Worm (Caenorhabditis elegans) whole organism, L3 larva: ENCODE data around the gene ZK1248.11.

ENCODE experiments used
- R02D3.7 ChIP-seq: fragments of 150-350 bp; optimal IDR thresholded peaks from 2 replicates; lab custom pipeline; 2014; ENCODE audit warnings: missing biosample characterization, missing genetic modification characterization
- ZK546.5 ChIP-seq: sonication (generic microtip); optimal IDR thresholded peaks from 2 replicates; lab custom pipeline; 2017; ENCODE audit warnings: missing biosample characterization, missing genetic modification characterization
- ceh-16 ChIP-seq: sonication (generic microtip); optimal IDR thresholded peaks from 2 replicates; lab custom pipeline; 2017; ENCODE audit warnings: missing biosample characterization, missing genetic modification characterization
- ceh-28 ChIP-seq: fragments of 150-350 bp; optimal IDR thresholded peaks from 2 replicates; lab custom pipeline; 2014; ENCODE audit warnings: missing biosample characterization, missing genetic modification reagents, missing genetic modification characterization
- ceh-82 ChIP-seq: fragments of 150-350 bp; optimal IDR thresholded peaks from 2 replicates; lab custom pipeline; 2014; ENCODE audit warnings: missing biosample characterization, missing genetic modification characterization
- ceh-9 ChIP-seq: sonication (generic microtip); optimal IDR thresholded peaks from 2 replicates; lab custom pipeline; 2018; ENCODE audit warnings: missing biosample characterization, missing genetic modification characterization
- daf-12 ChIP-seq: fragments of 150-350 bp; optimal IDR thresholded peaks from 2 replicates; lab custom pipeline; 2014; ENCODE audit warnings: missing biosample characterization, missing genetic modification reagents, missing genetic modification characterization
- egl-5 ChIP-seq: fragments of 150-350 bp; optimal IDR thresholded peaks from 2 replicates; lab custom pipeline; 2017; ENCODE audit warnings: missing biosample characterization, missing genetic modification reagents, missing genetic modification characterization, inconsistent platforms
- elt-2 ChIP-seq: sonication (generic microtip); optimal IDR thresholded peaks from 2 replicates; lab custom pipeline; 2016; ENCODE audit warnings: missing genetic modification reagents, mild to moderate bottlenecking, missing genetic modification characterization, missing compliant biosample characterization
- elt-3 ChIP-seq, 3 experiments: fragments of 150-350 bp in 1 of 3; sonication (generic microtip) in 2 of 3; optimal IDR thresholded peaks; 2 replicates in 2 of 3; 4 replicates in 1 of 3; lab custom pipeline; 2014 to 2017; ENCODE audit warnings: missing biosample characterization in 3 of 3, missing genetic modification characterization in 3 of 3
- eor-1 ChIP-seq, 2 experiments: fragments of 150-350 bp; optimal IDR thresholded peaks; 2 replicates each; lab custom pipeline; 2014 to 2018; ENCODE audit warnings: missing biosample characterization in 2 of 2, missing genetic modification characterization in 2 of 2
- fkh-10 ChIP-seq: sonication (generic microtip); optimal IDR thresholded peaks from 2 replicates; lab custom pipeline; 2017; ENCODE audit warnings: missing biosample characterization, missing genetic modification reagents, missing genetic modification characterization
- fkh-2 ChIP-seq: fragments of 150-350 bp; optimal IDR thresholded peaks from 2 replicates; lab custom pipeline; 2014; ENCODE audit warnings: missing biosample characterization, missing genetic modification reagents, missing genetic modification characterization
- fos-1 ChIP-seq: fragments of 150-350 bp; optimal IDR thresholded peaks from 2 replicates; lab custom pipeline; 2014; ENCODE audit warnings: missing biosample characterization, missing genetic modification characterization
- hmg-11 ChIP-seq: sonication (generic microtip); optimal IDR thresholded peaks from 2 replicates; lab custom pipeline; 2016; ENCODE audit warnings: missing genetic modification characterization, missing compliant biosample characterization
- jun-1 ChIP-seq: fragments of 150-350 bp; optimal IDR thresholded peaks from 2 replicates; lab custom pipeline; 2014; ENCODE audit warnings: missing biosample characterization, missing genetic modification reagents, missing genetic modification characterization
- lin-15B ChIP-seq: fragments of 150-350 bp; optimal IDR thresholded peaks from 2 replicates; lab custom pipeline; 2014; ENCODE audit warnings: missing biosample characterization, missing genetic modification characterization
- lin-39 ChIP-seq: fragments of 150-350 bp; optimal IDR thresholded peaks from 2 replicates; lab custom pipeline; 2018; ENCODE audit warnings: missing biosample characterization, missing genetic modification reagents, missing genetic modification characterization
- lsy-12 ChIP-seq: sonication (generic microtip); optimal IDR thresholded peaks from 2 replicates; lab custom pipeline; 2016; ENCODE audit warnings: mild to moderate bottlenecking, missing genetic modification characterization, missing compliant biosample characterization
- mdl-1 ChIP-seq: fragments of 150-350 bp; optimal IDR thresholded peaks from 2 replicates; lab custom pipeline; 2014; ENCODE audit warnings: missing biosample characterization, missing genetic modification characterization
- mml-1 ChIP-seq: fragments of 150-350 bp; sonication (generic microtip); optimal IDR thresholded peaks from 3 replicates; lab custom pipeline; 2014; ENCODE audit warnings: missing biosample characterization, missing genetic modification characterization
- nfya-1 ChIP-seq: sonication (generic microtip); optimal IDR thresholded peaks from 2 replicates; lab custom pipeline; 2017; ENCODE audit warnings: missing genetic modification characterization, mild to moderate bottlenecking, missing compliant biosample characterization, antibody characterized with exemption, moderate library complexity; ENCODE audit not compliant: insufficient read depth
- nhr-11 ChIP-seq: fragments of 150-350 bp; optimal IDR thresholded peaks from 2 replicates; lab custom pipeline; 2014; ENCODE audit warnings: missing biosample characterization, missing genetic modification characterization
- nhr-12 ChIP-seq: fragments of 150-350 bp; optimal IDR thresholded peaks from 2 replicates; lab custom pipeline; 2014; ENCODE audit warnings: missing biosample characterization, missing genetic modification characterization
- nhr-23 ChIP-seq: fragments of 150-350 bp; optimal IDR thresholded peaks from 2 replicates; lab custom pipeline; 2014; ENCODE audit warnings: missing biosample characterization, missing genetic modification reagents, missing genetic modification characterization
- nhr-237 ChIP-seq: fragments of 150-350 bp; optimal IDR thresholded peaks from 2 replicates; lab custom pipeline; 2014; ENCODE audit warnings: missing biosample characterization, missing genetic modification characterization
- nhr-25 ChIP-seq: sonication (generic microtip); optimal IDR thresholded peaks from 2 replicates; lab custom pipeline; 2017; ENCODE audit warnings: missing biosample characterization, missing genetic modification characterization
- nhr-28 ChIP-seq: fragments of 150-350 bp; optimal IDR thresholded peaks from 2 replicates; lab custom pipeline; 2014; ENCODE audit warnings: missing biosample characterization, missing genetic modification characterization
- nhr-43 ChIP-seq: sonication (generic microtip); optimal IDR thresholded peaks from 2 replicates; lab custom pipeline; 2016; ENCODE audit warnings: mild to moderate bottlenecking, missing genetic modification characterization, missing compliant biosample characterization; ENCODE audit not compliant: poor library complexity, severe bottlenecking
- nhr-76 ChIP-seq: fragments of 150-350 bp; sonication (generic microtip); optimal IDR thresholded peaks from 5 replicates; lab custom pipeline; 2014; ENCODE audit warnings: missing biosample characterization, missing genetic modification characterization
- nhr-77 ChIP-seq: fragments of 150-350 bp; optimal IDR thresholded peaks from 2 replicates; lab custom pipeline; 2014; ENCODE audit warnings: missing biosample characterization, missing genetic modification characterization
- pha-4 ChIP-seq: fragments of 150-350 bp; optimal IDR thresholded peaks from 2 replicates; lab custom pipeline; 2014; ENCODE audit warnings: missing biosample characterization, missing genetic modification reagents, missing genetic modification characterization
- pqm-1 ChIP-seq: fragments of 150-350 bp; optimal IDR thresholded peaks from 2 replicates; lab custom pipeline; 2017; ENCODE audit warnings: missing biosample characterization, missing genetic modification characterization, inconsistent platforms
- sea-2 ChIP-seq: fragments of 150-350 bp; sonication (generic microtip); optimal IDR thresholded peaks from 4 replicates; lab custom pipeline; 2014; ENCODE audit warnings: missing biosample characterization, missing genetic modification reagents, missing genetic modification characterization
- skn-1 ChIP-seq: fragments of 150-350 bp; optimal IDR thresholded peaks from 2 replicates; lab custom pipeline; 2014; ENCODE audit warnings: missing biosample characterization, missing genetic modification characterization
- tbx-2 ChIP-seq: sonication (generic microtip); optimal IDR thresholded peaks from 2 replicates; lab custom pipeline; 2016; ENCODE audit warnings: mild to moderate bottlenecking, missing genetic modification characterization, missing compliant biosample characterization
- zag-1 ChIP-seq: fragments of 150-350 bp; optimal IDR thresholded peaks from 2 replicates; lab custom pipeline; 2014; ENCODE audit warnings: missing biosample characterization, missing genetic modification characterization
- ztf-11 ChIP-seq: fragments of 150-350 bp; optimal IDR thresholded peaks from 2 replicates; lab custom pipeline; 2014; ENCODE audit warnings: missing biosample characterization, missing genetic modification characterization
- ztf-4 ChIP-seq: fragments of 150-350 bp; optimal IDR thresholded peaks from 2 replicates; lab custom pipeline; 2014; ENCODE audit warnings: missing biosample characterization, missing genetic modification characterization

ZK1248.11 gene

ce11 chrII:5854122-5854521, 25.7 kb upstream of the ZK1248.11 start, which contains the start of gene H41C03.1:
Gene H41C03.1, plus strand, starts transcription at chrII:5854422.
- TF ChIP-seq egl-5 (tag; lab: Kevin White, UChicago) (no peak), ztf-4 (tag; lab: Kevin White, UChicago) (no peak)

ce11 chrII:5853261-5853660, 24.9 kb upstream of the ZK1248.11 start:
- TF ChIP-seq ceh-28 (tag; lab: Kevin White, UChicago) (peak; percentile 20), nhr-43 (peak; percentile 31), nhr-76 (tag; lab: Kevin White, UChicago) (no peak), nhr-77 (no peak), skn-1 (tag; lab: Kevin White, UChicago) (no peak), fkh-10 (no peak), elt-3 (tag; optimal IDR thresholded peaks at IDR 0.05; lab: Kevin White, UChicago) (peak in 2 of 3 experiments; percentile 42 to 53), hmg-11 (tag; lab: Kevin White, UChicago) (no peak), nhr-12 (tag; lab: Kevin White, UChicago) (no peak), mdl-1 (tag; lab: Kevin White, UChicago) (no peak), nhr-23 (tag; lab: Kevin White, UChicago) (peak; percentile 91), eor-1 (tag; optimal IDR thresholded peaks at IDR 0.05; lab: Kevin White, UChicago) (no peak), tbx-2 (tag; lab: Kevin White, UChicago) (no peak), lin-15B (no peak)

ce11 chrII:5852007-5852406, 23.6 kb upstream of the ZK1248.11 start, which contains the start of gene H41C03.2:
Gene H41C03.2, minus strand, starts transcription at chrII:5852107.
- TF ChIP-seq mdl-1 (tag; lab: Kevin White, UChicago) (no peak), R02D3.7 (tag; lab: Kevin White, UChicago) (no peak), elt-2 (tag; lab: Kevin White, UChicago) (no peak)

ce11 chrII:5846181-5846580, 17.8 kb upstream of the ZK1248.11 start:
- TF ChIP-seq skn-1 (tag; lab: Kevin White, UChicago), result no peak
- TF ChIP-seq elt-2 (tag; lab: Kevin White, UChicago), result peak; percentile 70
- TF ChIP-seq jun-1 (tag; lab: Kevin White, UChicago), result no peak
- no peak for TF ChIP-seq nhr-11 (tag; lab: Kevin White, UChicago)
- TF ChIP-seq lsy-12, result no peak
- TF ChIP-seq pqm-1, result peak; percentile 5
- TF ChIP-seq pha-4 (tag; lab: Kevin White, UChicago), result peak; percentile 68

- TF ChIP-seq nhr-237 (tag; lab: Kevin White, UChicago) (no peak), nhr-11 (tag; lab: Kevin White, UChicago) (no peak), lin-39 (tag; lab: Kevin White, UChicago) (no peak), ztf-4 (tag; lab: Kevin White, UChicago) (no peak), eor-1 (tag; optimal IDR thresholded peaks at IDR 0.05; lab: Kevin White, UChicago) (no peak), fkh-2 (no peak), nhr-23 (tag; lab: Kevin White, UChicago) (no peak), fkh-10 (no peak)
Measured at ce11 chrII:5845441-5845840, 17.1 kb upstream of the ZK1248.11 start, which contains the start of the genes ZK1248.17 and H41C03.3. Gene ZK1248.17, minus strand, starts transcription at chrII:5845541. Gene H41C03.3, plus strand, starts transcription at chrII:5845777.

- TF ChIP-seq nhr-28 (tag; lab: Kevin White, UChicago) (peak; percentile 90), sea-2 (GFP tag; lab: Kevin White, UChicago) (peak; percentile 52), nhr-237 (tag; lab: Kevin White, UChicago) (no peak), mdl-1 (tag; lab: Kevin White, UChicago) (peak; percentile 75), ceh-82 (tag; lab: Kevin White, UChicago) (peak; percentile 96), fkh-2 (peak; percentile 82), fos-1 (peak; percentile 87), mml-1 (tag; lab: Kevin White, UChicago) (no peak), pqm-1 (peak; percentile 94), ztf-4 (tag; lab: Kevin White, UChicago) (peak; percentile 79), skn-1 (tag; lab: Kevin White, UChicago) (peak; percentile 96), nhr-25 (tag; lab: Kevin White, UChicago) (peak; percentile 99), ceh-28 (tag; lab: Kevin White, UChicago) (peak; percentile 97), ceh-16 (peak; percentile 62), elt-2 (tag; lab: Kevin White, UChicago) (peak; percentile 99), R02D3.7 (tag; lab: Kevin White, UChicago) (peak; percentile 96), nhr-11 (tag; lab: Kevin White, UChicago) (peak; percentile 94), fkh-10 (peak; percentile 100), nfya-1 (tag; lab: Kevin White, UChicago) (peak; percentile 99), nhr-23 (tag; lab: Kevin White, UChicago) (peak; percentile 99), nhr-77 (peak; percentile 96), zag-1 (tag; lab: Kevin White, UChicago) (peak; percentile 95), nhr-43 (peak; percentile 95), ZK546.5 (tag; lab: Kevin White, UChicago) (peak; percentile 73), pha-4 (tag; lab: Kevin White, UChicago) (peak; percentile 99), daf-12 (tag; lab: Kevin White, UChicago) (peak; percentile 94), ceh-9 (tag; lab: Kevin White, UChicago) (peak; percentile 37), nhr-12 (tag; lab: Kevin White, UChicago) (peak; percentile 45), ztf-11 (no peak)
Measured at ce11 chrII:5844694-5845129, 16.3 kb upstream of the ZK1248.11 start.
